Worm (Caenorhabditis elegans) whole organism, midembryonic: ENCODE measurements around the gene frpr-10.
A peak's percentile ranks its signal among the peaks of the same experiment; 100 is the strongest.

Experiments used
- T22C8.4 ChIP-seq: fragments of 200-800 bp; sonication (Bioruptor generic); IDR thresholded peaks from 2 replicates; pipeline ENCODE4 v1.3.6; 2022; ENCODE audit warnings: missing genetic modification characterization, missing compliant biosample characterization
- cog-1 ChIP-seq: sonication (generic microtip); optimal IDR thresholded peaks from 2 replicates; lab custom pipeline; 2016; ENCODE audit warnings: missing genetic modification characterization, missing compliant biosample characterization
- flt-1 ChIP-seq: fragments of 200-800 bp; sonication (Bioruptor generic); IDR thresholded peaks from 2 replicates; pipeline ENCODE4 v1.3.6; 2022; ENCODE audit warnings: missing genetic modification characterization, missing compliant biosample characterization
- klf-2 ChIP-seq: fragments of 200-800 bp; sonication (Bioruptor generic); conservative IDR thresholded peaks from 2 replicates; pipeline ENCODE4 v1.3.6; 2022; ENCODE audit warnings: missing genetic modification reagents, missing genetic modification characterization, missing compliant biosample characterization
- med-1 ChIP-seq: sonication (generic microtip); optimal IDR thresholded peaks from 2 replicates; lab custom pipeline; 2017; ENCODE audit warnings: missing genetic modification characterization, mild to moderate bottlenecking, missing compliant biosample characterization, antibody characterized with exemption, missing genetic modification reagents; ENCODE audit not compliant: insufficient read depth
- ref-1 ChIP-seq: fragments of 200-800 bp; sonication (Bioruptor generic); conservative IDR thresholded peaks from 2 replicates; pipeline ENCODE4 v1.3.6; 2022; ENCODE audit warnings: missing genetic modification reagents, missing genetic modification characterization, missing compliant biosample characterization
- tab-1 ChIP-seq: fragments of 200-800 bp; sonication (Bioruptor generic); IDR thresholded peaks from 2 replicates; pipeline ENCODE4 v1.3.6; 2022; ENCODE audit warnings: missing genetic modification characterization, missing compliant biosample characterization
- ztf-23 ChIP-seq: fragments of 200-800 bp; sonication (Bioruptor generic); IDR thresholded peaks from 2 replicates; pipeline ENCODE4 v1.3.6; 2022; ENCODE audit warnings: missing genetic modification reagents, missing genetic modification characterization, missing compliant biosample characterization
- ztf-29 ChIP-seq: fragments of 200-800 bp; sonication (Bioruptor generic); IDR thresholded peaks from 2 replicates; pipeline ENCODE4 v1.3.6; 2022; ENCODE audit warnings: missing genetic modification reagents, missing genetic modification characterization, missing compliant biosample characterization

The frpr-10 gene

DNA sequence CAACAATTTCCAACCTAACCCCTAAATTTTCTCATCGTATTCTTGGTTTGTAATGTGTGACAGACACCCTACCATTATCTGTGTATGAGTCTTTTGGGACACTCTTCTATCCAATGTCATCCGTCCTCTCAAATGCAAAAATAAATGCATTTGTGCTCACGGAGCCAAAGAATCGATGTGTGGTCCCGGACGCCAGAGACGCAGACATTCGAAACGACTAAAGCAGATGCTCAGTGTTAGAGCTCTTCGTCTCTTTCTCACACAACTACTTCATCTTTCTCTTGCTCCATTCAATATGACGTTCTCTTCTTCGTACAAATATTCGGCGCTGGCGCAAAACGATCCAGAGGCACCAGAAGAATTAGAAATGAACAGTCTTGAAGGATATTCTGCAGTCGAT, 22.0 kb downstream of the frpr-10 start, which contains the start of gene unc-24:
Gene unc-24, plus strand, starts transcription at position 283 of the 400 bp plus-strand sequence.
- TF ChIP-seq flt-1 (GFP tag; lab: Robert Waterston, UW) (no peak), klf-2 (GFP tag; lab: Robert Waterston, UW) (no peak), ztf-23 (GFP tag; lab: Robert Waterston, UW) (no peak), ztf-29 (GFP tag; lab: Robert Waterston, UW) (no peak), ref-1 (no peak)

- TF ChIP-seq ztf-29 (GFP tag; lab: Robert Waterston, UW) = no peak
- peak; percentile 20 for TF ChIP-seq cog-1 (tag; lab: Kevin White, UChicago)
- no peak for TF ChIP-seq med-1 (GFP tag; lab: Kevin White, UChicago)
Measured at ce11 chrIV:7982024-7982576, 24.5 kb downstream of the frpr-10 start, which contains the start of gene arf-5. arf-5 (plus strand) TSS chrIV:7982526.

ce11 chrIV:7983021-7983420, 25.4 kb downstream of the frpr-10 start:
- TF ChIP-seq T22C8.4 (GFP tag; lab: Robert Waterston, UW) = no peak
- no peak for TF ChIP-seq cog-1 (tag; lab: Kevin White, UChicago)
- TF ChIP-seq ztf-23 (GFP tag; lab: Robert Waterston, UW) = no peak
- no peak for TF ChIP-seq tab-1 (GFP tag; lab: Robert Waterston, UW)
- no peak for TF ChIP-seq ref-1
- TF ChIP-seq med-1 (GFP tag; lab: Kevin White, UChicago) = no peak
- TF ChIP-seq flt-1 (GFP tag; lab: Robert Waterston, UW) = no peak
- TF ChIP-seq klf-2 (GFP tag; lab: Robert Waterston, UW) = no peak
- no peak for TF ChIP-seq ztf-29 (GFP tag; lab: Robert Waterston, UW)

DNA sequence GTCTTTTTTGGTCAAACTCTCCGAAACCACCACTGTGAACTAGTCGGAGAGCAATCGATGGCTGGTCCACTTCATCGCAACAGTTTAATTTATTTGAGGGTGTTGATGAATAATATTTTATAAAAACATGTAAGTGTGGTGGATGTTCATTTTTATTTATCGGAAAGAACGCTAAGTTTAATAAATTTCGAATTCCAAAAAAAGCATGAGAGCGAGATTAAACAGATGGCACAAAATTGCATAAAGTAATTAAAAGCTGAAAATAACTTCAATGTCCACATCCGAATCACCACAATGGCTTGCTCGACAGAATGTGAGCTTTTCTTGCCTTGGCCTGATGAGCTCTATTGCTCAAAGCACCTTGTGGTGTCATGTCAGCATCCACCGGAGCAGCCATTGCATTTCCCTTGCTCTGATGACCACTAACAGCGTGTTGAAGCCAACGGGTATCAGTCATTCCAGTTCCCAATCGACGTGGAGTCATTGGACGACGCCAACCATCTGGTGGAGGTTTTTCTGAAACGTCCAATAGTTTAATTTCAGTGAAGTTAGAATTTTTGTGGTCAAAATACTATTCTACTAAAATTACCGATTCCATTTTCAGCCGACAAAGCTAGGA, 26.2 kb downstream of the frpr-10 start:
- TF ChIP-seq flt-1 (GFP tag; lab: Robert Waterston, UW) (0 out of 2 replicates have a peak, but pooled peaks have one; percentile 11), ztf-23 (GFP tag; lab: Robert Waterston, UW) (no peak)

DNA sequence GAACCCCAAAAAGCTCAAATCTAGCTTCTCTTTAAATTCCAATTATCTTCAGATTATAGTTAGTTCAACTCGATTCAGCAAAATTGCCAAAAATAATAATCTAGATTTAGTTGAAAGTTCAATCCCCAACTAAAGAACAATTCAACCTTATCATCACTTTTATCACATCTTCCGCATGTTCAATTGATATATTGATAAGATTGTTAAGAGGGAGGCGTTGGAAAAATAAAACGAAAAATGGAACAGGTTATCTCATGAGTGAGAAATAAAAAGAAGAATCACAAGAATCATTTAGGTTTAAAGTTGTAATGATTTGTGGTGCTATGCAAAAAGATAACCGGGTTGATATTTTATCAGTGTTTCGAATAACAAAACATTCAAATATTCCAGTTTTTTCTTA, 28.1 kb downstream of the frpr-10 start:
- TF ChIP-seq cog-1 (tag; lab: Kevin White, UChicago) (no peak), flt-1 (GFP tag; lab: Robert Waterston, UW) (no peak), ztf-23 (GFP tag; lab: Robert Waterston, UW) (no peak), med-1 (GFP tag; lab: Kevin White, UChicago) (no peak), klf-2 (GFP tag; lab: Robert Waterston, UW) (no peak), ref-1 (no peak), ztf-29 (GFP tag; lab: Robert Waterston, UW) (no peak)

DNA sequence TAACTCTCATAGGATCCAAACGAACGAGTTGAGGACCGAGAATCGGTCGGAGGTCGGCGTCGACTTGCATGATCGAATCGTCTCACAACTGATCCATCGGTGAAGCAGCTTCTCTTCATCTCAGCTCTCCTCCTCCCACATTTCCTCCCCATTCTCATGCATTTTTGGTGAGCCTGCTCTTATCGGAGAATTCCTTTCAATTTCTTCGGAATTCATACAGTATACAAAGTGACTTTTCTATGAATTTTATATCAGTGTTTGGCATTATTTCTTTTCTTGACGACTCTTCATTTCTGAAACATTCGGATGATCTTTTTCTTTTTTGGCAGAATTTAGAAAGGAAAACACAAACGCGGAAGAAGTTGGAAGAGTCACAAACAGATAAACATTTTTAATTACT, 29.5 kb downstream of the frpr-10 start, which contains the start of gene mec-17:
Gene mec-17, minus strand, starts transcription at position 101 of the 400 bp plus-strand sequence.
- TF ChIP-seq T22C8.4 (GFP tag; lab: Robert Waterston, UW) = no peak
- no peak for TF ChIP-seq ref-1
- no peak for TF ChIP-seq ztf-23 (GFP tag; lab: Robert Waterston, UW)
- TF ChIP-seq cog-1 (tag; lab: Kevin White, UChicago) = no peak
- TF ChIP-seq ztf-29 (GFP tag; lab: Robert Waterston, UW) = no peak
- no peak for TF ChIP-seq tab-1 (GFP tag; lab: Robert Waterston, UW)
- no peak for TF ChIP-seq klf-2 (GFP tag; lab: Robert Waterston, UW)
- no peak for TF ChIP-seq flt-1 (GFP tag; lab: Robert Waterston, UW)
- TF ChIP-seq med-1 (GFP tag; lab: Kevin White, UChicago) = no peak

ce11 chrIV:7988385-7988784, 30.8 kb downstream of the frpr-10 start, which contains the start of gene col-115:
col-115 (plus strand) TSS chrIV:7988685.
- no peak for TF ChIP-seq ref-1
- no peak for TF ChIP-seq klf-2 (GFP tag; lab: Robert Waterston, UW)
- TF ChIP-seq med-1 (GFP tag; lab: Kevin White, UChicago) = no peak
- TF ChIP-seq ztf-29 (GFP tag; lab: Robert Waterston, UW) = no peak
- no peak for TF ChIP-seq T22C8.4 (GFP tag; lab: Robert Waterston, UW)
- TF ChIP-seq ztf-23 (GFP tag; lab: Robert Waterston, UW) = no peak

- TF ChIP-seq T22C8.4 (GFP tag; lab: Robert Waterston, UW) (no peak), ztf-23 (GFP tag; lab: Robert Waterston, UW) (no peak), med-1 (GFP tag; lab: Kevin White, UChicago) (no peak), flt-1 (GFP tag; lab: Robert Waterston, UW) (no peak), ztf-29 (GFP tag; lab: Robert Waterston, UW) (no peak), ref-1 (no peak), tab-1 (GFP tag; lab: Robert Waterston, UW) (no peak), cog-1 (tag; lab: Kevin White, UChicago) (no peak)
Measured at ce11 chrIV:7994715-7995114, 37.1 kb downstream of the frpr-10 start.

ce11 chrIV:8000763-8001162, 43.2 kb downstream of the frpr-10 start:
- TF ChIP-seq ztf-23 (GFP tag; lab: Robert Waterston, UW) (no peak), tab-1 (GFP tag; lab: Robert Waterston, UW) (no peak), T22C8.4 (GFP tag; lab: Robert Waterston, UW) (no peak), flt-1 (GFP tag; lab: Robert Waterston, UW) (no peak), med-1 (GFP tag; lab: Kevin White, UChicago) (no peak), klf-2 (GFP tag; lab: Robert Waterston, UW) (no peak), ztf-29 (GFP tag; lab: Robert Waterston, UW) (no peak), cog-1 (tag; lab: Kevin White, UChicago) (no peak), ref-1 (no peak)
